Fruit fly (Drosophila melanogaster): ENCODE results near the gene Drsl3.

Drsl3 gene

dm6 chr3L:3338882-3339590 lies 24.2 kb downstream of the Drsl3 start (continued):
- TF ChIP-seq Nf-YB (GFP tag; optimal IDR thresholded peaks at IDR 0.05) (no peak), CG4282 (GFP tag; optimal IDR thresholded peaks at IDR 0.05) (no peak), CG15479 (GFP tag; optimal IDR thresholded peaks at IDR 0.05) (peak; percentile 19), CG6689 (GFP tag; IDR thresholded peaks at IDR 0.05) (0 out of 2 replicates have a peak, but pooled peaks have one; percentile 18), CG10565 (GFP tag; optimal IDR thresholded peaks at IDR 0.05) (no peak), Sox100B (GFP tag; optimal IDR thresholded peaks at IDR 0.05) (no peak), Awh (GFP tag; IDR thresholded peaks at IDR 0.05) (no peak), Opbp (GFP tag; IDR thresholded peaks at IDR 0.05; ENCODE audit: partially characterized antibody) (no peak), CG7271 (tag; optimal IDR thresholded peaks at IDR 0.05) (no peak), Hey (tag; optimal IDR thresholded peaks at IDR 0.05) (no peak), CG6254 (GFP tag; optimal IDR thresholded peaks at IDR 0.05) (peak; percentile 27), MTF-1 (GFP tag; optimal IDR thresholded peaks at IDR 0.05; ENCODE audit: borderline replicate concordance) (no peak), dati (GFP tag; IDR thresholded peaks at IDR 0.05) (no peak), pfk (GFP tag; optimal IDR thresholded peaks at IDR 0.05) (no peak), chif (GFP tag; optimal IDR thresholded peaks at IDR 0.05) (no peak), zf30C (GFP tag; optimal IDR thresholded peaks at IDR 0.05) (no peak), cwo (GFP tag; optimal IDR thresholded peaks at IDR 0.05) (no peak), CG31441 (GFP tag; IDR thresholded peaks at IDR 0.05) (peak; percentile 8; the same call in 1 of the 2 replicates), CG9437 (GFP tag; optimal IDR thresholded peaks at IDR 0.05) (no peak), fd96Cb (tag; optimal IDR thresholded peaks at IDR 0.05) (peak; percentile 2), CG15696 (tag; optimal IDR thresholded peaks at IDR 0.05) (no peak), Sox102F (GFP tag; optimal IDR thresholded peaks at IDR 0.05) (peak; percentile 9), CG10543 (GFP tag; optimal IDR thresholded peaks at IDR 0.05) (no peak), Mes4 (GFP tag; optimal IDR thresholded peaks at IDR 0.05) (no peak), CG2678 (tag; optimal IDR thresholded peaks at IDR 0.05) (no peak), ind (GFP tag; optimal IDR thresholded peaks at IDR 0.05) (no peak), rib (GFP tag; IDR thresholded peaks at IDR 0.05) (no peak), dimm (GFP tag; IDR thresholded peaks at IDR 0.05) (no peak), ranshi (GFP tag; IDR thresholded peaks at IDR 0.05) (no peak), CG15011 (GFP tag; optimal IDR thresholded peaks at IDR 0.05) (no peak), CG12744 (GFP tag; optimal IDR thresholded peaks at IDR 0.05) (no peak), CG34376 (GFP tag; optimal IDR thresholded peaks at IDR 0.05) (no peak), lab (GFP tag; optimal IDR thresholded peaks at IDR 0.05) (no peak), Blimp-1 (GFP tag; optimal IDR thresholded peaks at IDR 0.05) (peak; percentile 34), CG9932 (GFP tag; IDR thresholded peaks at IDR 0.05) (no peak), CG8478 (optimal IDR thresholded peaks at IDR 0.05) (no peak), prd (optimal IDR thresholded peaks at IDR 0.05) (no peak), prd (GFP tag; IDR thresholded peaks at IDR 0.05) (no peak), Tbp (GFP tag; optimal IDR thresholded peaks at IDR 0.05) (no peak), CG11247 (GFP tag; IDR thresholded peaks at IDR 0.05) (no peak), unc-4 (GFP tag; IDR thresholded peaks at IDR 0.05; ENCODE audit: partially characterized antibody) (no peak), wdn (GFP tag; IDR thresholded peaks at IDR 0.05) (no peak), CG3838 (GFP tag; optimal IDR thresholded peaks at IDR 0.05) (no peak), CG1647 (GFP tag; optimal IDR thresholded peaks at IDR 0.05) (no peak), caup (GFP tag; optimal IDR thresholded peaks at IDR 0.05; ENCODE audit: severe bottlenecking) (no peak), grau (tag; optimal IDR thresholded peaks at IDR 0.05) (peak; percentile 2), CG6654 (GFP tag; optimal IDR thresholded peaks at IDR 0.05) (peak; percentile 93), CG1024 (GFP tag; IDR thresholded peaks at IDR 0.05) (no peak), CG16779 (GFP tag; IDR thresholded peaks at IDR 0.05) (no peak), sima (GFP tag; optimal IDR thresholded peaks at IDR 0.05) (no peak)
